3 fruit fly cellular contexts compared by ENCODE assay signal in the genomic region with DNA sequence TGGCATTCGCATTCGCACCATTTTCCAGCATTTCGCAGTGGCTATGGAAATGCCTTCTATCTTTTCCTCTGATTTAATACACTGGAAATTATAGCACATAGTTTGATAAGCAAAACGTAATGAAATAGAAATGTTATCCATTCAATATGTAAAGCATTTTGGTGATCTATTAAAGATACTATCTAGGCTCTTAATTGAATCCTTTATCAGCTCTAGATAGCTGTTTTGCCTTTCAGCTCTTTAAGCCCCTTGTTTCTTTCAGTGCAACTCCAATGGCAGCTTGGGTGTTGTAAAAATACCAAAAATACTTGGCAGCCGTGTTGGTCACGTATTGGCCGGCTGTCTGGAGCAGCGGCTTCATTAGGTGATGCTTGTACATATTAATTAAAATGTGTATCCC.
TF ChIP-seq lines count a peak whose summit lies in the region.

No protein-coding gene starts in this region.

- no peak for TF ChIP-seq CTCF in whole organism, embryonic (GFP tag; optimal IDR thresholded peaks at IDR 0.05; lab: Kevin White, UChicago)

TF ChIP-seq in whole organism, embryonic, 481 proteins besides CTCF, POLR2A, EP300 and RAD21:
- TF ChIP-seq Med (GFP tag; lab: Kevin White, UChicago) (peak; percentile 56), sens (GFP tag; lab: Kevin White, UChicago) (peak; percentile 16), CG1024 (GFP tag; IDR thresholded peaks at IDR 0.05; lab: Robert Waterston, UW) (no peak), ro (GFP tag; IDR thresholded peaks at IDR 0.05; lab: Robert Waterston, UW) (no peak), CG2120 (GFP tag; optimal IDR thresholded peaks at IDR 0.05; lab: Kevin White, UChicago) (no peak), CG3838 (GFP tag; optimal IDR thresholded peaks at IDR 0.05; lab: Kevin White, UChicago) (no peak), sd (tag; optimal IDR thresholded peaks at IDR 0.05; lab: Kevin White, UChicago) (no peak), zf30C (GFP tag; optimal IDR thresholded peaks at IDR 0.05; lab: Kevin White, UChicago) (no peak), Ptx1 (GFP tag; IDR thresholded peaks at IDR 0.05; lab: Robert Waterston, UW) (0 out of 2 replicates have a peak, but pooled peaks have one; percentile 20), Drgx (GFP tag; IDR thresholded peaks at IDR 0.05; lab: Robert Waterston, UW) (peak; percentile 40; the same call in 1 of the 2 replicates), row (GFP tag; IDR thresholded peaks at IDR 0.05; lab: Robert Waterston, UW) (0 out of 3 replicates have a peak, but pooled peaks have one; percentile 6), CG4820 (GFP tag; optimal IDR thresholded peaks at IDR 0.05; lab: Kevin White, UChicago) (no peak), E2f1 (GFP tag; IDR thresholded peaks at IDR 0.05; lab: Robert Waterston, UW) (no peak), dmrt11E (tag; optimal IDR thresholded peaks at IDR 0.05; lab: Kevin White, UChicago) (no peak), Oli (tag; optimal IDR thresholded peaks at IDR 0.05; lab: Kevin White, UChicago) (peak; percentile 6), CG11504 (tag; optimal IDR thresholded peaks at IDR 0.05; lab: Kevin White, UChicago) (peak; percentile 20), CG4730 (GFP tag; IDR thresholded peaks at IDR 0.05; lab: Robert Waterston, UW) (0 out of 2 replicates have a peak, but pooled peaks have one; percentile 15), CG14667 (GFP tag; IDR thresholded peaks at IDR 0.05; lab: Robert Waterston, UW) (no peak), gce (GFP tag; IDR thresholded peaks at IDR 0.05; lab: Robert Waterston, UW) (no peak), gem (tag; optimal IDR thresholded peaks at IDR 0.05; lab: Kevin White, UChicago) (peak; percentile 27), Xbp1 (GFP tag; optimal IDR thresholded peaks at IDR 0.05; lab: Kevin White, UChicago) (no peak), CG17186 (GFP tag; optimal IDR thresholded peaks at IDR 0.05; lab: Kevin White, UChicago) (no peak), zen (tag; optimal IDR thresholded peaks at IDR 0.05; lab: Kevin White, UChicago) (no peak), CG2116 (GFP tag; optimal IDR thresholded peaks at IDR 0.05; lab: Kevin White, UChicago) (no peak), CG7928 (GFP tag; optimal IDR thresholded peaks at IDR 0.05; lab: Kevin White, UChicago) (no peak)

TF ChIP-seq in whole organism, prepupa, 60 proteins besides CTCF, POLR2A, EP300 and RAD21:
- TF ChIP-seq CG4318 (GFP tag; optimal IDR thresholded peaks at IDR 0.05; lab: Kevin White, UChicago), result peak; percentile 44
- TF ChIP-seq Smox (GFP tag; optimal IDR thresholded peaks at IDR 0.05; lab: Kevin White, UChicago), result no peak
- TF ChIP-seq achi (GFP tag; optimal IDR thresholded peaks at IDR 0.05; lab: Kevin White, UChicago), result peak; percentile 24
- peak; percentile 39 for TF ChIP-seq pdm3 (GFP tag; optimal IDR thresholded peaks at IDR 0.05; lab: Kevin White, UChicago)
- TF ChIP-seq Hr38 (GFP tag; optimal IDR thresholded peaks at IDR 0.05; lab: Kevin White, UChicago), result no peak
- no peak for TF ChIP-seq dsx (GFP tag; optimal IDR thresholded peaks at IDR 0.05; lab: Kevin White, UChicago; ENCODE audit: poor library complexity, severe bottlenecking)
- peak; percentile 65 for TF ChIP-seq CG8119 (GFP tag; IDR thresholded peaks at IDR 0.05; lab: Robert Waterston, UW)
- TF ChIP-seq Sox14 (GFP tag; optimal IDR thresholded peaks at IDR 0.05; lab: Kevin White, UChicago), result peak; percentile 3
- TF ChIP-seq esn (GFP tag; optimal IDR thresholded peaks at IDR 0.05; lab: Kevin White, UChicago), result no peak
- TF ChIP-seq Hr4 (GFP tag; optimal IDR thresholded peaks at IDR 0.05; lab: Kevin White, UChicago), result peak; percentile 75
- TF ChIP-seq CG6276 (GFP tag; optimal IDR thresholded peaks at IDR 0.05; lab: Kevin White, UChicago), result peak; percentile 41
- TF ChIP-seq Gug (GFP tag; IDR thresholded peaks at IDR 0.05; lab: Robert Waterston, UW), result peak; percentile 30; the same call in 1 of the 2 replicates
- peak; percentile 24 for TF ChIP-seq net (GFP tag; optimal IDR thresholded peaks at IDR 0.05; lab: Kevin White, UChicago)
- TF ChIP-seq CG3919 (GFP tag; optimal IDR thresholded peaks at IDR 0.05; lab: Kevin White, UChicago), result peak; percentile 12
- peak; percentile 71 for TF ChIP-seq CG15336 (GFP tag; IDR thresholded peaks at IDR 0.05; lab: Robert Waterston, UW)
- TF ChIP-seq CG6792 (GFP tag; optimal IDR thresholded peaks at IDR 0.05; lab: Kevin White, UChicago), result no peak
- TF ChIP-seq CG11294 (GFP tag; IDR thresholded peaks at IDR 0.05; lab: Robert Waterston, UW), result 0 out of 2 replicates have a peak, but pooled peaks have one; percentile 24
- TF ChIP-seq Eip78C (GFP tag; lab: Kevin White, UChicago), result peak; percentile 56
- TF ChIP-seq spab (GFP tag; optimal IDR thresholded peaks at IDR 0.05; lab: Kevin White, UChicago), result no peak
- TF ChIP-seq Blimp-1 (GFP tag; optimal IDR thresholded peaks at IDR 0.05; lab: Kevin White, UChicago), result no peak
- no peak for TF ChIP-seq Eip93F (GFP tag; optimal IDR thresholded peaks at IDR 0.05; lab: Kevin White, UChicago)
- peak; percentile 29 for TF ChIP-seq OdsH (GFP tag; optimal IDR thresholded peaks at IDR 0.05; lab: Kevin White, UChicago)
- peak in 1 of 2 experiments; percentile 19 for TF ChIP-seq salr (GFP tag; optimal IDR thresholded peaks at IDR 0.05; lab: Kevin White, UChicago)
- TF ChIP-seq CG10631 (GFP tag; optimal IDR thresholded peaks at IDR 0.05; lab: Kevin White, UChicago), result peak; percentile 14
- TF ChIP-seq eg (GFP tag; IDR thresholded peaks at IDR 0.05; lab: Robert Waterston, UW), result peak; percentile 58
- TF ChIP-seq CG32006 (GFP tag; optimal IDR thresholded peaks at IDR 0.05; lab: Kevin White, UChicago), result peak; percentile 68
- peak; percentile 53 for TF ChIP-seq dac (GFP tag; optimal IDR thresholded peaks at IDR 0.05; lab: Kevin White, UChicago)
TF ChIP-seq in whole organism, prepupa: peak in this region for 19.

TF ChIP-seq in whole organism, pupa, 21 proteins besides CTCF, POLR2A, EP300 and RAD21:
- no peak for TF ChIP-seq Snoo (tag; optimal IDR thresholded peaks at IDR 0.05; lab: Kevin White, UChicago)
- TF ChIP-seq CG13204 (GFP tag; optimal IDR thresholded peaks at IDR 0.05; lab: Kevin White, UChicago), result no peak
- TF ChIP-seq Ets98B (GFP tag; IDR thresholded peaks at IDR 0.05; lab: Robert Waterston, UW), result peak; percentile 50; the same call in 1 of the 2 replicates
- no peak for TF ChIP-seq EcR (GFP tag; optimal IDR thresholded peaks at IDR 0.05; lab: Kevin White, UChicago)
- TF ChIP-seq CG34367 (tag; optimal IDR thresholded peaks at IDR 0.05; lab: Kevin White, UChicago), result no peak
- TF ChIP-seq CG9948 (tag; optimal IDR thresholded peaks at IDR 0.05; lab: Kevin White, UChicago), result no peak
- TF ChIP-seq CG12605 (GFP tag; IDR thresholded peaks at IDR 0.05; lab: Robert Waterston, UW), result 0 out of 2 replicates have a peak, but pooled peaks have one; percentile 12
- peak; percentile 58 for TF ChIP-seq CG8301 (tag; optimal IDR thresholded peaks at IDR 0.05; lab: Kevin White, UChicago)
- no peak for TF ChIP-seq gl (tag; optimal IDR thresholded peaks at IDR 0.05; lab: Kevin White, UChicago)
- no peak for TF ChIP-seq CG15710 (tag; optimal IDR thresholded peaks at IDR 0.05; lab: Kevin White, UChicago)
- TF ChIP-seq CG4496 (GFP tag; IDR thresholded peaks at IDR 0.05; lab: Robert Waterston, UW), result peak; percentile 69; the same call in 2 of the 3 replicates
- TF ChIP-seq CG17806 (tag; optimal IDR thresholded peaks at IDR 0.05; lab: Kevin White, UChicago), result no peak
- TF ChIP-seq CG32121 (GFP tag; IDR thresholded peaks at IDR 0.05; lab: Robert Waterston, UW), result peak; percentile 11; the same call in 1 of the 2 replicates
- TF ChIP-seq CG10348 (GFP tag; IDR thresholded peaks at IDR 0.05; lab: Robert Waterston, UW), result no peak
- TF ChIP-seq Pif1A (GFP tag; optimal IDR thresholded peaks at IDR 0.05; lab: Kevin White, UChicago), result peak; percentile 18
- TF ChIP-seq D1 (tag; optimal IDR thresholded peaks at IDR 0.05; lab: Kevin White, UChicago), result no peak
- TF ChIP-seq Pif1B (GFP tag; optimal IDR thresholded peaks at IDR 0.05; lab: Kevin White, UChicago), result no peak
- peak; percentile 17 for TF ChIP-seq CG14655 (GFP tag; optimal IDR thresholded peaks at IDR 0.05; lab: Kevin White, UChicago)
